Fruit fly (Drosophila melanogaster): ENCODE measurements around the gene nerfin-1.
A peak's percentile ranks its signal among the peaks of the same experiment; 100 is the strongest.

nerfin-1 gene

dm6 chr3L:872389-872972, 36.4 kb upstream of the nerfin-1 start (continued):
- TF ChIP-seq HmgD (GFP tag; optimal IDR thresholded peaks at IDR 0.05) (peak; percentile 67), CG17328 (GFP tag; IDR thresholded peaks at IDR 0.05) (no peak), Rx (GFP tag; IDR thresholded peaks at IDR 0.05) (no peak), oc (tag; optimal IDR thresholded peaks at IDR 0.05) (no peak), CG4328 (GFP tag; optimal IDR thresholded peaks at IDR 0.05) (no peak), H2.0 (GFP tag; IDR thresholded peaks at IDR 0.05) (no peak), onecut (GFP tag; IDR thresholded peaks at IDR 0.05) (no peak), CG12744 (GFP tag; optimal IDR thresholded peaks at IDR 0.05) (no peak), Blimp-1 (GFP tag; optimal IDR thresholded peaks at IDR 0.05) (peak; percentile 45), CG6689 (GFP tag; IDR thresholded peaks at IDR 0.05) (0 out of 2 replicates have a peak, but pooled peaks have one; percentile 9), CG10654 (GFP tag; optimal IDR thresholded peaks at IDR 0.05) (no peak), Oli (tag; optimal IDR thresholded peaks at IDR 0.05) (peak; percentile 12), grau (tag; optimal IDR thresholded peaks at IDR 0.05) (peak; percentile 41), dati (GFP tag; IDR thresholded peaks at IDR 0.05) (no peak), Fer1 (GFP tag; optimal IDR thresholded peaks at IDR 0.05) (no peak), Med (GFP tag) (peak; percentile 83), fd102C (GFP tag; optimal IDR thresholded peaks at IDR 0.05) (no peak), Jarid2 (GFP tag; optimal IDR thresholded peaks at IDR 0.05) (no peak), CG15514 (GFP tag; optimal IDR thresholded peaks at IDR 0.05) (peak; percentile 26), Abd-B (GFP tag; optimal IDR thresholded peaks at IDR 0.05) (peak; percentile 62), CG11696 (GFP tag; IDR thresholded peaks at IDR 0.05) (no peak), fru (optimal IDR thresholded peaks at IDR 0.05) (no peak), Opbp (GFP tag; IDR thresholded peaks at IDR 0.05; ENCODE audit: partially characterized antibody) (no peak; the same call in 2 of the 3 replicates), CG6791 (GFP tag; IDR thresholded peaks at IDR 0.05; ENCODE audit: partially characterized antibody) (peak; percentile 65; the same call in 2 of the 3 replicates), CG8359 (GFP tag; optimal IDR thresholded peaks at IDR 0.05; ENCODE audit: borderline replicate concordance) (no peak), fd64A (GFP tag; optimal IDR thresholded peaks at IDR 0.05) (no peak), odd (GFP tag; optimal IDR thresholded peaks at IDR 0.05) (no peak), CG4820 (GFP tag; optimal IDR thresholded peaks at IDR 0.05) (peak; percentile 12), CG31365 (tag; optimal IDR thresholded peaks at IDR 0.05) (no peak), Aef1 (GFP tag; IDR thresholded peaks at IDR 0.05) (no peak), ap (GFP tag; IDR thresholded peaks at IDR 0.05) (no peak), Hey (tag; optimal IDR thresholded peaks at IDR 0.05) (no peak), ato (GFP tag; IDR thresholded peaks at IDR 0.05; ENCODE audit: partially characterized antibody) (no peak; the same call in 1 of the 2 replicates), NK7.1 (GFP tag; optimal IDR thresholded peaks at IDR 0.05) (peak; percentile 26), Trl (optimal IDR thresholded peaks at IDR 0.05) (peak in 1 of 2 experiments; percentile 29), Trl (GFP tag; optimal IDR thresholded peaks at IDR 0.05) (peak; percentile 46), HLH3B (GFP tag; IDR thresholded peaks at IDR 0.05) (no peak), CG6254 (GFP tag; optimal IDR thresholded peaks at IDR 0.05) (no peak), CG10366 (GFP tag; IDR thresholded peaks at IDR 0.05) (no peak), ken (GFP tag; IDR thresholded peaks at IDR 0.05) (peak; percentile 64), CG9797 (GFP tag; optimal IDR thresholded peaks at IDR 0.05) (no peak), grn (GFP tag; optimal IDR thresholded peaks at IDR 0.05) (no peak), hkb (optimal IDR thresholded peaks at IDR 0.05) (peak; percentile 73), hkb (GFP tag; IDR thresholded peaks at IDR 0.05) (no peak), run (tag; optimal IDR thresholded peaks at IDR 0.05) (no peak), ftz-f1 (GFP tag; optimal IDR thresholded peaks at IDR 0.05) (no peak), CG7928 (GFP tag; optimal IDR thresholded peaks at IDR 0.05) (no peak), nom (GFP tag; optimal IDR thresholded peaks at IDR 0.05) (no peak), Vsx1 (GFP tag; optimal IDR thresholded peaks at IDR 0.05) (no peak), sob (GFP tag; IDR thresholded peaks at IDR 0.05) (no peak), slou (GFP tag; optimal IDR thresholded peaks at IDR 0.05) (no peak)

Data from whole organism, embryonic.